Worm (Caenorhabditis elegans): ENCODE data around the gene cest-2.3.

The cest-2.3 gene

ce11 chrV:14156468-14156867 lies 26.3 kb downstream of the cest-2.3 start, which contains the start of gene AH10.2:
Gene AH10.2 (plus strand): TSS chrV:14156768.
- TF ChIP-seq unc-86 (tag; optimal IDR thresholded peaks at IDR 0.05) (no peak), skn-1 (tag; optimal IDR thresholded peaks at IDR 0.05) (no peak), sox-4 (tag; optimal IDR thresholded peaks at IDR 0.05) (no peak), xbp-1 (tag; optimal IDR thresholded peaks at IDR 0.05) (no peak), snpc-4 (tag; optimal IDR thresholded peaks at IDR 0.05) (no peak), ceh-82 (tag; optimal IDR thresholded peaks at IDR 0.05) (no peak), lin-39 (tag; optimal IDR thresholded peaks at IDR 0.05) (no peak), nhr-20 (tag; optimal IDR thresholded peaks at IDR 0.05) (no peak), zag-1 (tag; optimal IDR thresholded peaks at IDR 0.05) (no peak), nhr-19 (GFP tag; conservative IDR thresholded peaks at IDR 0.05) (no peak), nhr-237 (tag; optimal IDR thresholded peaks at IDR 0.05) (no peak), ceh-88 (GFP tag; IDR thresholded peaks at IDR 0.05) (no peak), ceh-8 (GFP tag; optimal IDR thresholded peaks at IDR 0.05) (no peak), pqm-1 (tag; optimal IDR thresholded peaks at IDR 0.05) (no peak), F16B12.6 (tag; optimal IDR thresholded peaks at IDR 0.05) (no peak)

- TF ChIP-seq C04F5.9 (tag; optimal IDR thresholded peaks at IDR 0.05): no peak
- TF ChIP-seq nhr-47 (tag; optimal IDR thresholded peaks at IDR 0.05): no peak
- TF ChIP-seq unc-98 (GFP tag; IDR thresholded peaks at IDR 0.05): no peak; the same call in 1 of the 2 replicates
- peak in 1 of 2 experiments; percentile 7 for TF ChIP-seq efl-1 (optimal IDR thresholded peaks at IDR 0.05)
- TF ChIP-seq efl-1 (GFP tag; optimal IDR thresholded peaks at IDR 0.05 in 1 of 2): peak in 1 of 2 experiments; percentile 3
- TF ChIP-seq nhr-76 (tag; optimal IDR thresholded peaks at IDR 0.05): no peak
- TF ChIP-seq elt-3 (tag; optimal IDR thresholded peaks at IDR 0.05): no peak
- TF ChIP-seq rnt-1 (tag; optimal IDR thresholded peaks at IDR 0.05): peak; percentile 23
- TF ChIP-seq nhr-85 (tag): no peak
- TF ChIP-seq nhr-84 (tag; optimal IDR thresholded peaks at IDR 0.05): no peak
- no peak for TF ChIP-seq sup-37 (GFP tag; optimal IDR thresholded peaks at IDR 0.05)
- no peak for TF ChIP-seq nhr-12 (tag; optimal IDR thresholded peaks at IDR 0.05)
- peak; percentile 36 for TF ChIP-seq irx-1 (tag; optimal IDR thresholded peaks at IDR 0.05)
- peak; percentile 14 for TF ChIP-seq tbx-2 (tag; optimal IDR thresholded peaks at IDR 0.05)
- peak; percentile 12 for TF ChIP-seq nhr-20 (tag; optimal IDR thresholded peaks at IDR 0.05)
- TF ChIP-seq fkh-4 (tag; optimal IDR thresholded peaks at IDR 0.05; ENCODE audit: borderline replicate concordance): peak; percentile 38
- no peak for TF ChIP-seq Y116A8C.19 (tag; optimal IDR thresholded peaks at IDR 0.05; ENCODE audit: borderline replicate concordance)
- TF ChIP-seq sox-4 (tag; optimal IDR thresholded peaks at IDR 0.05): no peak
- no peak for TF ChIP-seq zag-1 (tag; optimal IDR thresholded peaks at IDR 0.05)
- TF ChIP-seq mab-9 (GFP tag; IDR thresholded peaks at IDR 0.05): no peak
- no peak for TF ChIP-seq ceh-88 (GFP tag; IDR thresholded peaks at IDR 0.05)
- no peak for TF ChIP-seq skn-1 (tag; optimal IDR thresholded peaks at IDR 0.05)
- TF ChIP-seq dsc-1 (tag; optimal IDR thresholded peaks at IDR 0.05): peak; percentile 72
- TF ChIP-seq pag-3 (tag; optimal IDR thresholded peaks at IDR 0.05; ENCODE audit: borderline replicate concordance, insufficient read depth): no peak
- no peak for TF ChIP-seq unc-30 (tag; optimal IDR thresholded peaks at IDR 0.05)
- TF ChIP-seq nhr-71 (tag; optimal IDR thresholded peaks at IDR 0.05): peak; percentile 63
- TF ChIP-seq unc-130 (tag; optimal IDR thresholded peaks at IDR 0.05): no peak
- no peak for TF ChIP-seq xbp-1 (tag; optimal IDR thresholded peaks at IDR 0.05)
- no peak for TF ChIP-seq nhr-28 (tag; optimal IDR thresholded peaks at IDR 0.05)
- peak; percentile 66 for TF ChIP-seq lin-14 (GFP tag; optimal IDR thresholded peaks at IDR 0.05)
- no peak for TF ChIP-seq tlp-1 (tag; optimal IDR thresholded peaks at IDR 0.05)
- TF ChIP-seq mep-1 (tag; optimal IDR thresholded peaks at IDR 0.05): no peak
- TF ChIP-seq pax-3 (tag; optimal IDR thresholded peaks at IDR 0.05): no peak
- no peak for TF ChIP-seq egl-13 (tag; optimal IDR thresholded peaks at IDR 0.05)
- peak; percentile 7 for TF ChIP-seq snu-23 (GFP tag; optimal IDR thresholded peaks at IDR 0.05)
Observed at ce11 chrV:14153615-14154014, 29.1 kb downstream of the cest-2.3 start.
